Worm (Caenorhabditis elegans) whole organism, L4/young adult: ENCODE data around the gene C18B2.3.

ENCODE experiments used
- dao-5 ChIP-seq: sonication (generic microtip); optimal IDR thresholded peaks from 2 replicates; lab custom pipeline; 2016; ENCODE audit warnings: missing genotype, missing genetic modification characterization, moderate library complexity, missing compliant biosample characterization
- him-1 ChIP-seq: sonication (generic microtip); optimal IDR thresholded peaks from 2 replicates; lab custom pipeline; 2016; ENCODE audit warnings: missing genotype, missing genetic modification reagents, missing genetic modification characterization, missing compliant biosample characterization

DNA sequence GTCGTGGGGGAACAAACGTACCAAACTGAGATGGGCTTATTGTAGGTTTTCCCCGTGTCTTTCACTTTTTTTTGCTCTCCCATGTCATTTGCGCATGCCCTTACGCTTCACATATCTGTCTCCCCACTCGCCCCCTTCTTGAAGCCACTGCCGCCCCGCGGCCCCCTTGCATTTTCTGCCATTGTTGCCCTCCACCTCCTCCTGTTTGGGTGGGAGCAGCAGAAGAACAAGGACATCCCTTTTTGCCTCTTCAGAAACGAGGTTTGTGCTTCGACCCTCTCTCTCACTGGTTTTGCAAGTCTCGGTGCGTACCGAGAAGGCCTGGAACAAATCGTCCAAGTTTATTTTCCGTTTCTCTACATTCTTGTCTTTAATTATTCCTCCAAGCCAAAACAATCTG is 47.5 kb upstream of the C18B2.3 start:
- no peak for TF ChIP-seq dao-5 (tag; lab: Kevin White, UChicago)
- no peak for TF ChIP-seq him-1
